Worm (Caenorhabditis elegans) whole organism, mixed stage, embryonic: ENCODE measurements around the gene K11H12.3.

Experiments used
- elt-1 ChIP-seq: sonication (generic microtip); optimal IDR thresholded peaks from 2 replicates; lab custom pipeline; 2017; ENCODE audit warnings: missing genetic modification characterization, mild to moderate bottlenecking, missing compliant biosample characterization, antibody characterized with exemption, moderate library complexity, borderline replicate concordance; ENCODE audit not compliant: insufficient read depth
- mep-1 ChIP-seq: fragments of 150-350 bp; optimal IDR thresholded peaks from 2 replicates; lab custom pipeline; 2017; ENCODE audit warnings: missing biosample characterization, missing genetic modification reagents, missing genetic modification characterization, inconsistent platforms

DNA sequence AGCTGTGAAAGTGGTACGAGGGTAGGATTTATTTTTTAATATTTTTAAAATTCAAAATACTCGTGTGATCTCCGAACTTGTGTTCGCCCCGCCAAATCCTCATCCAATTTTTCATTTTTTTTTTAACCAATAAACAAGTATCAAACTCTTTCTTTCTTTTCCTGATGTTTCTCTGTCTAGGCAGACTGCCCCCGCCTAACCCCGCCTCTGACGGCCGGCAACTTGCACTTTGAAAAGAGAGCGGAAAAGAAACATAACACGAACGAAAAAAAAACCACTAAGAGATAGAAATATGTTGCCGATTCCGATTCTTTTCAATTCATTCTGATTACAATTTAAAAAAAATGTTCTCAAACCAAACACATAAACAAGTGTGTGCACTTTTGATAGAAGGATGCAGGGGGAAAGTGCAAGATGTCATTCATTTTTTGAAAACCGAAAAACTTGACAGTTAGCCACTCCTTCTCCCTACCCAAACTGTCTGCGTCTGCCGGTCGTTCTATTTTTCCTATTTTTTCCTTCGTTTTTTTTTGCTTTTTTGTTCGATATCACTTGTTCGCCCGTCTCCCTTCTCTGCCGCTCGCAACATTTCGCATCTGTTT lies 47.2 kb downstream of the K11H12.3 start:
- TF ChIP-seq elt-1 (tag; lab: Kevin White, UChicago) (no peak), mep-1 (tag; lab: Kevin White, UChicago) (no peak)
